Worm (Caenorhabditis elegans): Measurements from ENCODE around the gene rpn-13.
A peak's percentile ranks its signal among the peaks of the same experiment; 100 is the strongest.

Gene rpn-13

ce11 chrIII:6382987-6383602 lies 41.4 kb upstream of the rpn-13 start, which contains the start of gene let-716:
TSS of gene let-716 (plus strand) at chrIII:6383552.
- TF ChIP-seq nhr-77 (tag; optimal IDR thresholded peaks at IDR 0.05) (no peak), hif-1 (tag; optimal IDR thresholded peaks at IDR 0.05) (peak in 1 of 2 experiments; percentile 20), ceh-28 (tag; optimal IDR thresholded peaks at IDR 0.05) (no peak), unc-62 (GFP tag; optimal IDR thresholded peaks at IDR 0.05 in 1 of 2) (peak in 1 of 2 experiments; percentile 14), unc-62 (tag; optimal IDR thresholded peaks at IDR 0.05) (no peak), duxl-1 (tag; optimal IDR thresholded peaks at IDR 0.05; ENCODE audit: poor library complexity) (no peak), saeg-2 (GFP tag; IDR thresholded peaks at IDR 0.05) (no peak), snpc-1.2 (GFP tag; IDR thresholded peaks at IDR 0.05) (no peak), ZK546.5 (tag; optimal IDR thresholded peaks at IDR 0.05) (no peak), ztf-11 (tag; optimal IDR thresholded peaks at IDR 0.05) (no peak), nhr-6 (tag; optimal IDR thresholded peaks at IDR 0.05) (no peak), Y75B8A.6 (GFP tag; IDR thresholded peaks at IDR 0.05) (no peak), D1046.2 (GFP tag; IDR thresholded peaks at IDR 0.05) (no peak), lsy-2 (tag; optimal IDR thresholded peaks at IDR 0.05) (peak; percentile 56 to 97), dpl-1 (GFP tag; optimal IDR thresholded peaks at IDR 0.05) (peak; percentile 24), daf-19 (GFP tag; conservative IDR thresholded peaks at IDR 0.05) (no peak), unc-130 (GFP tag; optimal IDR thresholded peaks at IDR 0.05) (no peak), T26A8.4 (GFP tag; IDR thresholded peaks at IDR 0.05) (no peak), dve-1 (tag; optimal IDR thresholded peaks at IDR 0.05; ENCODE audit: insufficient read depth) (peak; percentile 19), nhr-102 (tag; optimal IDR thresholded peaks at IDR 0.05) (no peak), ceh-82 (tag; optimal IDR thresholded peaks at IDR 0.05) (no peak), cey-2 (tag; optimal IDR thresholded peaks at IDR 0.05; ENCODE audit: borderline replicate concordance, insufficient read depth) (no peak), set-16 (GFP tag; IDR thresholded peaks at IDR 0.05) (no peak), zip-11 (GFP tag; IDR thresholded peaks at IDR 0.05) (no peak), mep-1 (tag; optimal IDR thresholded peaks at IDR 0.05) (peak; percentile 8), hlh-11 (tag; optimal IDR thresholded peaks at IDR 0.05) (no peak), nhr-28 (tag; optimal IDR thresholded peaks at IDR 0.05) (peak; percentile 5), mxl-2 (GFP tag; conservative IDR thresholded peaks at IDR 0.05) (no peak), ces-1 (GFP tag; optimal IDR thresholded peaks at IDR 0.05) (no peak), mes-2 (tag; optimal IDR thresholded peaks at IDR 0.05; ENCODE audit: poor library complexity, severe bottlenecking) (peak; percentile 40), hmg-1.1 (GFP tag; IDR thresholded peaks at IDR 0.05) (0 out of 2 replicates have a peak, but pooled peaks have one; percentile 46), lin-38 (GFP tag; IDR thresholded peaks at IDR 0.05) (peak; percentile 39; the same call in 1 of the 2 replicates), nhr-41 (GFP tag; IDR thresholded peaks at IDR 0.05) (no peak), gei-8 (GFP tag; optimal IDR thresholded peaks at IDR 0.05) (no peak)

- TF ChIP-seq ama-1 (optimal IDR thresholded peaks at IDR 0.05) (peak; percentile 14), ztf-7 (tag; optimal IDR thresholded peaks at IDR 0.05) (no peak), unc-62 (GFP tag; optimal IDR thresholded peaks at IDR 0.05 in 1 of 2) (peak in 1 of 2 experiments; percentile 91), unc-62 (tag; optimal IDR thresholded peaks at IDR 0.05) (no peak)
These were observed 40.1 kb upstream of the rpn-13 start, which contains the start of gene znf-622 for ce11 chrIII:6381584-6382391. TSS of gene znf-622 (plus strand) at chrIII:6381634.

- TF ChIP-seq php-3 (GFP tag; IDR thresholded peaks at IDR 0.05) (no peak), ztf-11 (tag; optimal IDR thresholded peaks at IDR 0.05) (no peak), madf-9 (GFP tag; conservative IDR thresholded peaks at IDR 0.05) (no peak), sdz-12 (GFP tag; optimal IDR thresholded peaks at IDR 0.05) (no peak), fos-1 (tag; optimal IDR thresholded peaks at IDR 0.05) (no peak), snpc-1.2 (GFP tag; IDR thresholded peaks at IDR 0.05) (no peak), ama-1 (optimal IDR thresholded peaks at IDR 0.05) (peak; percentile 55), unc-130 (GFP tag; optimal IDR thresholded peaks at IDR 0.05) (no peak), ceh-82 (tag; optimal IDR thresholded peaks at IDR 0.05) (no peak)
These were observed 38.7 kb upstream of the rpn-13 start, which contains the start of gene C16A3.5 for ce11 chrIII:6380472-6380871. TSS of gene C16A3.5 (plus strand) at chrIII:6380772.
